Comparison of ENCODE assay signal across 1 fruit fly cellular context in the genomic region with DNA sequence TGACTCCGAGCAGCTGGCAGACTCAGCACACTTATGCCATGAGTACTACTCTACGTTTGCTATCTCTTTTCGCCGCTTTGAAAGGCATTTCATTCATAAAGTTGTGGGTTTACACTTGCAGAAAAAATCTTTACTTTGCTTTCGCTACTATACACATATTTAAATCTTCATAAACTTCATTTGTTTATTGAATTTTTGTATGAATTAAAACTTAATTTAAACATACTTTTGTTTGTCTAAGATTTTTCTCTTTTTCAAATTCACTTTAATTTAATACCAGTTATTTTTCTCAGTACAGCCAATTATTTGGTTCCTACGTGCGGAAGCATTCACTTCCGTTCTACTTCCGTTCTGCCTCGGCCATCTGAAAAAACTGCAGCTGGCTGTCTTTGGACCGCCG.
TF ChIP-seq lines count a peak whose summit lies in the region.

No protein-coding gene starts in this region.

TF ChIP-seq in whole organism, embryonic, 481 proteins besides CTCF, POLR2A, EP300 and RAD21 (continued from another document and continues in another):
- TF ChIP-seq toy (GFP tag; IDR thresholded peaks at IDR 0.05; lab: Robert Waterston, UW) (no peak), Sox100B (GFP tag; optimal IDR thresholded peaks at IDR 0.05; lab: Kevin White, UChicago) (peak; percentile 73), Abd-B (GFP tag; optimal IDR thresholded peaks at IDR 0.05; lab: Kevin White, UChicago) (peak; percentile 37), aop (GFP tag; IDR thresholded peaks at IDR 0.05; lab: Robert Waterston, UW) (no peak), tx (GFP tag; optimal IDR thresholded peaks at IDR 0.05; lab: Kevin White, UChicago) (peak; percentile 26), CG30020 (tag; optimal IDR thresholded peaks at IDR 0.05; lab: Kevin White, UChicago) (peak; percentile 14), CG3163 (GFP tag; optimal IDR thresholded peaks at IDR 0.05; lab: Kevin White, UChicago) (no peak), sna (GFP tag; IDR thresholded peaks at IDR 0.05; lab: Robert Waterston, UW; ENCODE audit: partially characterized antibody) (no peak), ERR (GFP tag; optimal IDR thresholded peaks at IDR 0.05; lab: Kevin White, UChicago) (no peak), CG4328 (GFP tag; optimal IDR thresholded peaks at IDR 0.05; lab: Kevin White, UChicago) (no peak), CG7963 (GFP tag; IDR thresholded peaks at IDR 0.05; lab: Robert Waterston, UW; ENCODE audit: partially characterized antibody) (no peak), CG11695 (GFP tag; IDR thresholded peaks at IDR 0.05; lab: Robert Waterston, UW) (peak; percentile 74), CG14667 (GFP tag; IDR thresholded peaks at IDR 0.05; lab: Robert Waterston, UW) (peak; percentile 39; the same call in 1 of the 2 replicates), Hr3 (GFP tag; optimal IDR thresholded peaks at IDR 0.05; lab: Kevin White, UChicago) (peak; percentile 50), zfh2 (GFP tag; optimal IDR thresholded peaks at IDR 0.05; lab: Kevin White, UChicago) (no peak), Dip3 (GFP tag; optimal IDR thresholded peaks at IDR 0.05; lab: Kevin White, UChicago) (no peak), eyg (GFP tag; optimal IDR thresholded peaks at IDR 0.05; lab: Kevin White, UChicago) (peak; percentile 14), Elba2 (GFP tag; optimal IDR thresholded peaks at IDR 0.05; lab: Kevin White, UChicago) (no peak), H15 (GFP tag; IDR thresholded peaks at IDR 0.05; lab: Robert Waterston, UW) (0 out of 3 replicates have a peak, but pooled peaks have one; percentile 36), CoRest (tag; optimal IDR thresholded peaks at IDR 0.05; lab: Kevin White, UChicago) (peak; percentile 72), ttk (GFP tag; IDR thresholded peaks at IDR 0.05; lab: Robert Waterston, UW) (peak; percentile 54; the same call in 1 of the 2 replicates), CG6654 (GFP tag; optimal IDR thresholded peaks at IDR 0.05; lab: Kevin White, UChicago) (peak; percentile 6), HLHmδ (GFP tag; optimal IDR thresholded peaks at IDR 0.05; lab: Kevin White, UChicago) (no peak), CG11504 (tag; optimal IDR thresholded peaks at IDR 0.05; lab: Kevin White, UChicago) (peak; percentile 81), CG12769 (tag; optimal IDR thresholded peaks at IDR 0.05; lab: Kevin White, UChicago) (no peak), CG4360 (GFP tag; IDR thresholded peaks at IDR 0.05; lab: Robert Waterston, UW) (no peak), CG12236 (GFP tag; optimal IDR thresholded peaks at IDR 0.05; lab: Kevin White, UChicago) (no peak), CG6272 (GFP tag; IDR thresholded peaks at IDR 0.05; lab: Robert Waterston, UW) (no peak), Deaf1 (tag; optimal IDR thresholded peaks at IDR 0.05; lab: Kevin White, UChicago) (peak; percentile 36), Hand (GFP tag; optimal IDR thresholded peaks at IDR 0.05; lab: Kevin White, UChicago) (no peak), CG8765 (GFP tag; IDR thresholded peaks at IDR 0.05; lab: Robert Waterston, UW) (no peak), CG10209 (GFP tag; optimal IDR thresholded peaks at IDR 0.05; lab: Kevin White, UChicago) (peak; percentile 60), Doc3 (GFP tag; IDR thresholded peaks at IDR 0.05; lab: Robert Waterston, UW; ENCODE audit: partially characterized antibody) (no peak), Oaz (GFP tag; IDR thresholded peaks at IDR 0.05; lab: Robert Waterston, UW) (0 out of 2 replicates have a peak, but pooled peaks have one; percentile 18), CG9727 (GFP tag; optimal IDR thresholded peaks at IDR 0.05; lab: Kevin White, UChicago) (peak; percentile 85), trh (GFP tag; optimal IDR thresholded peaks at IDR 0.05; lab: Kevin White, UChicago) (no peak), CG16815 (GFP tag; optimal IDR thresholded peaks at IDR 0.05; lab: Kevin White, UChicago) (peak; percentile 57), gt (GFP tag; IDR thresholded peaks at IDR 0.05; lab: Robert Waterston, UW) (no peak), nau (GFP tag; optimal IDR thresholded peaks at IDR 0.05; lab: Kevin White, UChicago) (no peak), so (GFP tag; IDR thresholded peaks at IDR 0.05; lab: Robert Waterston, UW) (peak; percentile 11; the same call in 1 of the 3 replicates), lbe (GFP tag; optimal IDR thresholded peaks at IDR 0.05; lab: Kevin White, UChicago) (no peak), sqz (GFP tag; optimal IDR thresholded peaks at IDR 0.05; lab: Kevin White, UChicago) (peak; percentile 57), CG11398 (GFP tag; optimal IDR thresholded peaks at IDR 0.05; lab: Kevin White, UChicago) (no peak), CG15696 (tag; optimal IDR thresholded peaks at IDR 0.05; lab: Kevin White, UChicago) (peak; percentile 81), slbo (GFP tag; IDR thresholded peaks at IDR 0.05; lab: Robert Waterston, UW) (peak; percentile 51), h (optimal IDR thresholded peaks at IDR 0.05; lab: Kevin White, UChicago) (no peak), Lim3 (GFP tag; IDR thresholded peaks at IDR 0.05; lab: Robert Waterston, UW) (no peak), CG6854 (GFP tag; optimal IDR thresholded peaks at IDR 0.05; lab: Kevin White, UChicago) (no peak), CG6254 (GFP tag; optimal IDR thresholded peaks at IDR 0.05; lab: Kevin White, UChicago) (peak; percentile 56), CG14441 (GFP tag; IDR thresholded peaks at IDR 0.05; lab: Robert Waterston, UW) (0 out of 2 replicates have a peak, but pooled peaks have one; percentile 12), kah (GFP tag; optimal IDR thresholded peaks at IDR 0.05; lab: Kevin White, UChicago) (peak; percentile 29), CG7357 (GFP tag; IDR thresholded peaks at IDR 0.05; lab: Robert Waterston, UW) (no peak), CG18599 (GFP tag; optimal IDR thresholded peaks at IDR 0.05; lab: Kevin White, UChicago) (peak; percentile 63), CG11560 (tag; IDR thresholded peaks at IDR 0.05; lab: Robert Waterston, UW) (no peak), CG42726 (GFP tag; IDR thresholded peaks at IDR 0.05; lab: Robert Waterston, UW; ENCODE audit: partially characterized antibody) (no peak), exex (tag; optimal IDR thresholded peaks at IDR 0.05; lab: Kevin White, UChicago) (no peak), CG2129 (GFP tag; IDR thresholded peaks at IDR 0.05; lab: Robert Waterston, UW; ENCODE audit: partially characterized antibody) (no peak), fu2 (GFP tag; optimal IDR thresholded peaks at IDR 0.05; lab: Kevin White, UChicago) (no peak), CG7372 (GFP tag; IDR thresholded peaks at IDR 0.05; lab: Robert Waterston, UW) (no peak), lola (GFP tag; optimal IDR thresholded peaks at IDR 0.05; lab: Kevin White, UChicago) (peak in 1 of 3 experiments; percentile 88), CHES-1-like (GFP tag; optimal IDR thresholded peaks at IDR 0.05; lab: Kevin White, UChicago) (no peak), pan (optimal IDR thresholded peaks at IDR 0.05; lab: Kevin White, UChicago) (no peak), pan (GFP tag; optimal IDR thresholded peaks at IDR 0.05 in 1 of 2, IDR thresholded peaks at IDR 0.05 in 1 of 2) (peak in 1 of 2 experiments; percentile 79), CG32767 (GFP tag; IDR thresholded peaks at IDR 0.05; lab: Robert Waterston, UW) (peak; percentile 30; the same call in 1 of the 2 replicates), lmd (GFP tag; IDR thresholded peaks at IDR 0.05; lab: Robert Waterston, UW) (peak; percentile 49; the same call in 1 of the 2 replicates), tgo (GFP tag; IDR thresholded peaks at IDR 0.05; lab: Robert Waterston, UW) (peak; percentile 67; the same call in 2 of the 3 replicates), zen (tag; optimal IDR thresholded peaks at IDR 0.05; lab: Kevin White, UChicago) (peak; percentile 65), Hmr (GFP tag; optimal IDR thresholded peaks at IDR 0.05; lab: Kevin White, UChicago) (peak; percentile 62), Nf-YA (GFP tag; IDR thresholded peaks at IDR 0.05; lab: Robert Waterston, UW) (no peak), insv (GFP tag; optimal IDR thresholded peaks at IDR 0.05; lab: Kevin White, UChicago) (no peak), CG1024 (GFP tag; IDR thresholded peaks at IDR 0.05; lab: Robert Waterston, UW) (0 out of 2 replicates have a peak, but pooled peaks have one; percentile 51), zen2 (GFP tag; IDR thresholded peaks at IDR 0.05; lab: Robert Waterston, UW; ENCODE audit: partially characterized antibody) (no peak), Hr39 (optimal IDR thresholded peaks at IDR 0.05; lab: Kevin White, UChicago) (no peak), ro (GFP tag; IDR thresholded peaks at IDR 0.05; lab: Robert Waterston, UW) (no peak), dan (GFP tag; IDR thresholded peaks at IDR 0.05; lab: Robert Waterston, UW) (no peak), Dp (GFP tag; optimal IDR thresholded peaks at IDR 0.05; lab: Kevin White, UChicago) (no peak), CG7745 (tag; optimal IDR thresholded peaks at IDR 0.05; lab: Kevin White, UChicago) (no peak), CG6765 (GFP tag; optimal IDR thresholded peaks at IDR 0.05; lab: Kevin White, UChicago) (no peak), Lhr (GFP tag; optimal IDR thresholded peaks at IDR 0.05; lab: Kevin White, UChicago) (peak; percentile 5), en (GFP tag; optimal IDR thresholded peaks at IDR 0.05; lab: Kevin White, UChicago) (peak; percentile 28), CG13894 (tag; optimal IDR thresholded peaks at IDR 0.05; lab: Kevin White, UChicago) (no peak), CrebB (tag; optimal IDR thresholded peaks at IDR 0.05; lab: Kevin White, UChicago) (peak; percentile 10), ap (GFP tag; IDR thresholded peaks at IDR 0.05; lab: Robert Waterston, UW) (0 out of 2 replicates have a peak, but pooled peaks have one; percentile 14), CG14860 (GFP tag; IDR thresholded peaks at IDR 0.05; lab: Robert Waterston, UW; ENCODE audit: partially characterized antibody) (no peak), Ada2b (GFP tag; IDR thresholded peaks at IDR 0.05; lab: Robert Waterston, UW) (peak; percentile 54), CG3726 (GFP tag; IDR thresholded peaks at IDR 0.05; lab: Robert Waterston, UW) (0 out of 3 replicates have a peak, but pooled peaks have one; percentile 61), lov (optimal IDR thresholded peaks at IDR 0.05; lab: Kevin White, UChicago) (no peak), lov (GFP tag; IDR thresholded peaks at IDR 0.05; lab: Robert Waterston, UW) (peak; percentile 33; the same call in 1 of the 3 replicates), luna (GFP tag; optimal IDR thresholded peaks at IDR 0.05; lab: Kevin White, UChicago) (no peak), cwo (GFP tag; optimal IDR thresholded peaks at IDR 0.05; lab: Kevin White, UChicago) (peak; percentile 49), row (GFP tag; IDR thresholded peaks at IDR 0.05; lab: Robert Waterston, UW) (peak; percentile 81), CG10543 (GFP tag; optimal IDR thresholded peaks at IDR 0.05; lab: Kevin White, UChicago) (no peak), da (GFP tag; optimal IDR thresholded peaks at IDR 0.05; lab: Kevin White, UChicago) (no peak), Antp (GFP tag; optimal IDR thresholded peaks at IDR 0.05; lab: Kevin White, UChicago) (peak; percentile 49), crp (GFP tag; optimal IDR thresholded peaks at IDR 0.05; lab: Kevin White, UChicago) (peak in 1 of 2 experiments; percentile 1), onecut (GFP tag; IDR thresholded peaks at IDR 0.05; lab: Robert Waterston, UW) (peak; percentile 52), corto (GFP tag; optimal IDR thresholded peaks at IDR 0.05; lab: Kevin White, UChicago) (no peak), NC2α (GFP tag; optimal IDR thresholded peaks at IDR 0.05; lab: Kevin White, UChicago) (no peak), Rx (GFP tag; IDR thresholded peaks at IDR 0.05; lab: Robert Waterston, UW) (no peak), ATbp (GFP tag; optimal IDR thresholded peaks at IDR 0.05; lab: Kevin White, UChicago) (peak; percentile 59), fd3F (GFP tag; optimal IDR thresholded peaks at IDR 0.05; lab: Kevin White, UChicago) (peak; percentile 19), CG13624 (GFP tag; optimal IDR thresholded peaks at IDR 0.05; lab: Kevin White, UChicago) (peak; percentile 53), CG11085 (GFP tag; IDR thresholded peaks at IDR 0.05; lab: Robert Waterston, UW) (0 out of 2 replicates have a peak, but pooled peaks have one; percentile 25), CG9609 (GFP tag; optimal IDR thresholded peaks at IDR 0.05; lab: Kevin White, UChicago) (no peak), chm (GFP tag; IDR thresholded peaks at IDR 0.05; lab: Robert Waterston, UW) (peak; percentile 48; the same call in 1 of the 2 replicates), CG8924 (tag; optimal IDR thresholded peaks at IDR 0.05; lab: Kevin White, UChicago) (peak; percentile 84), CG1233 (GFP tag; optimal IDR thresholded peaks at IDR 0.05; lab: Kevin White, UChicago) (peak; percentile 40), MBD-R2 (GFP tag; IDR thresholded peaks at IDR 0.05; lab: Robert Waterston, UW) (peak; percentile 11; the same call in 1 of the 2 replicates), CG14965 (GFP tag; optimal IDR thresholded peaks at IDR 0.05; lab: Kevin White, UChicago; ENCODE audit: borderline replicate concordance) (no peak), ac (GFP tag; optimal IDR thresholded peaks at IDR 0.05; lab: Kevin White, UChicago) (peak; percentile 62), hkb (optimal IDR thresholded peaks at IDR 0.05; lab: Kevin White, UChicago) (no peak), hkb (GFP tag; IDR thresholded peaks at IDR 0.05; lab: Robert Waterston, UW) (peak; percentile 67), CG16863 (GFP tag; optimal IDR thresholded peaks at IDR 0.05; lab: Kevin White, UChicago) (peak; percentile 60), CG16779 (GFP tag; IDR thresholded peaks at IDR 0.05; lab: Robert Waterston, UW) (no peak), mirr (GFP tag; optimal IDR thresholded peaks at IDR 0.05; lab: Kevin White, UChicago) (no peak), CG13296 (GFP tag; optimal IDR thresholded peaks at IDR 0.05; lab: Kevin White, UChicago) (no peak), otp (GFP tag; IDR thresholded peaks at IDR 0.05; lab: Robert Waterston, UW) (0 out of 3 replicates have a peak, but pooled peaks have one; percentile 35), gsb (GFP tag; IDR thresholded peaks at IDR 0.05; lab: Robert Waterston, UW) (no peak), CG7786 (GFP tag; optimal IDR thresholded peaks at IDR 0.05; lab: Kevin White, UChicago) (peak; percentile 10), Mrtf (GFP tag; IDR thresholded peaks at IDR 0.05; lab: Robert Waterston, UW) (no peak), bigmax (GFP tag; optimal IDR thresholded peaks at IDR 0.05; lab: Kevin White, UChicago) (no peak), Opbp (GFP tag; IDR thresholded peaks at IDR 0.05; lab: Robert Waterston, UW; ENCODE audit: partially characterized antibody) (no peak), MESR4 (GFP tag; optimal IDR thresholded peaks at IDR 0.05; lab: Kevin White, UChicago) (no peak), btn (GFP tag; optimal IDR thresholded peaks at IDR 0.05; lab: Kevin White, UChicago) (no peak), CG32772 (GFP tag; IDR thresholded peaks at IDR 0.05; lab: Robert Waterston, UW) (peak; percentile 38; the same call in 1 of the 2 replicates)
